Worm (Caenorhabditis elegans) whole organism, L4 larva: Measurements from ENCODE around the gene zmp-1.

Experiments
- Y48G9A.11 ChIP-seq: fragments of 200-800 bp; sonication (Bioruptor generic); IDR thresholded peaks from 2 replicates; pipeline ENCODE4 v1.3.6; 2022; ENCODE audit warnings: missing genetic modification reagents, missing genetic modification characterization, missing compliant biosample characterization
- duxl-1 ChIP-seq: sonication (generic microtip); optimal IDR thresholded peaks from 2 replicates; lab custom pipeline; 2016; ENCODE audit warnings: mild to moderate bottlenecking, missing genetic modification characterization, moderate library complexity, missing compliant biosample characterization; ENCODE audit not compliant: poor library complexity
- egl-27 ChIP-seq: sonication (generic microtip); optimal IDR thresholded peaks from 3 replicates; lab custom pipeline; 2017; ENCODE audit warnings: missing biosample characterization, missing genetic modification reagents, missing genetic modification characterization
- fos-1 ChIP-seq: fragments of 150-350 bp; optimal IDR thresholded peaks from 2 replicates; lab custom pipeline; 2014; ENCODE audit warnings: missing biosample characterization, missing genetic modification characterization
- jun-1 ChIP-seq: fragments of 150-350 bp; optimal IDR thresholded peaks from 2 replicates; lab custom pipeline; 2014; ENCODE audit warnings: missing biosample characterization, missing genetic modification reagents, missing genetic modification characterization
- lin-15B ChIP-seq: fragments of 150-350 bp; sonication (generic microtip); optimal IDR thresholded peaks from 3 replicates; lab custom pipeline; 2014; ENCODE audit warnings: missing biosample characterization, missing genetic modification characterization
- pha-4 ChIP-seq, 2 experiments: fragments of 150-350 bp in 1 of 2; fragments of 200-800 bp in 1 of 2; sonication (Bioruptor generic) in 1 of 2; IDR thresholded peaks in 1 of 2; optimal IDR thresholded peaks in 1 of 2; 2 replicates each; pipeline versions ENCODE4 v1.3.6 to Lab custom; 2014 to 2022; ENCODE audit warnings: missing genetic modification characterization in 2 of 2, missing genetic modification reagents in 2 of 2, missing biosample characterization in 1 of 2, missing compliant biosample characterization in 1 of 2
- unc-62 ChIP-seq, 3 experiments: fragments of 150-350 bp in 1 of 3; sonication (generic microtip); optimal IDR thresholded peaks in 2 of 3; peaks in 1 of 3; 1 replicate in 1 of 3; 2 replicates in 2 of 3; lab custom pipeline; 2014 to 2017; ENCODE audit warnings: missing biosample characterization in 3 of 3, missing genetic modification characterization in 3 of 3, missing genetic modification reagents in 3 of 3, missing genotype in 1 of 3

- no peak for TF ChIP-seq lin-15B (tag; lab: Kevin White, UChicago)
- no peak for TF ChIP-seq duxl-1 (tag; lab: Kevin White, UChicago)
- TF ChIP-seq Y48G9A.11 (GFP tag; lab: Robert Waterston, UW): no peak; the same call in 1 of the 2 replicates
- TF ChIP-seq fos-1: no peak
- TF ChIP-seq unc-62 (GFP tag; optimal IDR thresholded peaks at IDR 0.05 in 1 of 2; lab: Kevin White, UChicago): no peak
- no peak for TF ChIP-seq unc-62 (tag; optimal IDR thresholded peaks at IDR 0.05; lab: Kevin White, UChicago)
- TF ChIP-seq jun-1 (tag; lab: Kevin White, UChicago): no peak
- TF ChIP-seq pha-4 (GFP tag; IDR thresholded peaks at IDR 0.05; lab: Robert Waterston, UW): no peak
- TF ChIP-seq pha-4 (tag; optimal IDR thresholded peaks at IDR 0.05; lab: Kevin White, UChicago): no peak
- TF ChIP-seq egl-27: no peak
These were observed 24.3 kb downstream of the zmp-1 start, which contains the start of gene C28H8.3 for ce11 chrIII:5908408-5908807.
